Worm (Caenorhabditis elegans) whole organism, L4/young adult: ENCODE measurements around the gene K11H12.9.
A peak's percentile ranks its signal among the peaks of the same experiment; 100 is the strongest.

ENCODE experiments used
- dao-5 ChIP-seq: sonication (generic microtip); optimal IDR thresholded peaks from 2 replicates; lab custom pipeline; 2016; ENCODE audit warnings: missing genotype, missing genetic modification characterization, moderate library complexity, missing compliant biosample characterization
- him-1 ChIP-seq: sonication (generic microtip); optimal IDR thresholded peaks from 2 replicates; lab custom pipeline; 2016; ENCODE audit warnings: missing genotype, missing genetic modification reagents, missing genetic modification characterization, missing compliant biosample characterization

DNA sequence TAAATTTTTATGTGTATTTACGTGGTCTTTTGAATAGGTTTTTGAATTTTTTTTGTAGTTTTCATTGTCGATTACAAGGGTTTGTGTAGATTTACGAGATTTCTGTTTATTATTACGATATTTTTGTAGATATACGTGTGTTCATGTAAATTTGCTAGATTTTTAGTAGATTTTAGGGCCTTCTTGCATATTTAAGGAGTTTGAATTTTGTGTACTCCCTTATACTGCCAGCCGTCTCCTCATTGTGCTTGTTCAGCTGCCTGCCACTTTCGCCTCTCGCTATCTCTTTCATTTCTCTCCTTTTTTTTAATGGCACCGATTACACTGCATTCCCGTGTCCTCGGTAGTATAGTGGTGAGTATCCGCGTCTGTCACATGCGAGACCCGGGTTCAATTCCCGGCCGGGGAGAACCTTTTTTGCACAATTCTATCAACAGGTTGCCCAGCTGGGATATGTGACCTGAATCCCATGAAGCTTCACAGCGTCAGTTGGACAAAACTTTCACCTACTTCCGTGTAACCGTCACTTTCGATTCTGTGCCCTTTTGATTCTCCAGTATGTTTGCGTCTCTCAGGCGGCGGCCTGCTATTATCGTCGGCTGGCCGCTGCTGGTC, 33.4 kb downstream of the K11H12.9 start:
- TF ChIP-seq dao-5 (tag; lab: Kevin White, UChicago) (peak; percentile 57), him-1 (tag; lab: Kevin White, UChicago) (peak; percentile 41)
